Fruit fly (Drosophila melanogaster) whole organism, embryonic: ENCODE results near the gene Mkp3.
A peak's percentile ranks its signal among the peaks of the same experiment; 100 is the strongest.

ENCODE experiments used
- Bgb ChIP-seq: fragments of 200-800 bp; sonication (Bioruptor generic); IDR thresholded peaks from 2 replicates; pipeline ENCODE4 v1.3.6; 2022; ENCODE audit warnings: missing biosample characterization, missing genetic modification characterization; ENCODE audit not compliant: partially characterized antibody
- CG10147 ChIP-seq: fragments of 200-800 bp; sonication (Bioruptor generic); optimal IDR thresholded peaks from 2 replicates; lab custom pipeline; 2019; ENCODE audit warnings: missing biosample characterization, mild to moderate bottlenecking, missing genetic modification characterization, moderate library complexity
- CG10366 ChIP-seq: fragments of 200-800 bp; sonication (Bioruptor generic); IDR thresholded peaks from 2 replicates; pipeline ENCODE4 v1.3.6; 2022; ENCODE audit warnings: missing biosample characterization, missing genetic modification characterization
- CG10543 ChIP-seq: fragments of 200-800 bp; sonication (Bioruptor generic); optimal IDR thresholded peaks from 3 replicates; lab custom pipeline; 2017; ENCODE audit warnings: missing biosample characterization, mild to moderate bottlenecking, missing genetic modification characterization, moderate library complexity
- CG11456 ChIP-seq: fragments of 200-800 bp; sonication (Bioruptor generic); IDR thresholded peaks from 3 replicates; pipeline ENCODE4 v1.3.6; 2022; ENCODE audit warnings: missing biosample characterization, missing genetic modification characterization
- CG11560 ChIP-seq: fragments of 200-800 bp; sonication (Bioruptor generic); IDR thresholded peaks from 3 replicates; pipeline ENCODE4 v1.3.6; 2022; ENCODE audit warnings: missing biosample characterization, missing genetic modification characterization
- CG11695 ChIP-seq: fragments of 200-800 bp; sonication (Bioruptor generic); IDR thresholded peaks from 3 replicates; pipeline ENCODE4 v1.3.6; 2022; ENCODE audit warnings: missing biosample characterization, missing genetic modification characterization
- CG14050 ChIP-seq: fragments of 200-800 bp; sonication (Bioruptor generic); IDR thresholded peaks from 3 replicates; pipeline ENCODE4 v1.3.6; 2022; ENCODE audit warnings: missing biosample characterization, missing genetic modification characterization
- CG15514 ChIP-seq: fragments of 200-800 bp; sonication (Bioruptor generic); optimal IDR thresholded peaks from 3 replicates; lab custom pipeline; 2017; ENCODE audit warnings: missing biosample characterization, missing genetic modification characterization, mild to moderate bottlenecking, moderate library complexity, missing genetic modification reagents
- CG16779 ChIP-seq: fragments of 200-800 bp; sonication (Bioruptor generic); IDR thresholded peaks from 2 replicates; pipeline ENCODE4 v1.3.6; 2022; ENCODE audit warnings: missing biosample characterization, missing genetic modification characterization
- CG2712 ChIP-seq: fragments of 200-800 bp; optimal IDR thresholded peaks from 3 replicates; lab custom pipeline; 2019; ENCODE audit warnings: missing biosample characterization, mild to moderate bottlenecking, missing genetic modification characterization, moderate library complexity
- CG30403 ChIP-seq: fragments of 200-800 bp; sonication (Bioruptor generic); optimal IDR thresholded peaks from 3 replicates; lab custom pipeline; 2016; ENCODE audit warnings: missing biosample characterization, missing genetic modification characterization
- CG31388 ChIP-seq: fragments of 200-800 bp; sonication (Bioruptor generic); optimal IDR thresholded peaks from 2 replicates; lab custom pipeline; 2016; ENCODE audit warnings: missing biosample characterization, missing genetic modification characterization
- CG32767 ChIP-seq: fragments of 200-800 bp; sonication (Bioruptor generic); IDR thresholded peaks from 2 replicates; pipeline ENCODE4 v1.3.6; 2022; ENCODE audit warnings: missing biosample characterization, missing genetic modification characterization
- CG4328 ChIP-seq: fragments of 200-800 bp; sonication (Bioruptor generic); optimal IDR thresholded peaks from 3 replicates; lab custom pipeline; 2017; ENCODE audit warnings: missing biosample characterization, missing genetic modification reagents, missing genetic modification characterization
- CG5953 ChIP-seq: fragments of 200-800 bp; sonication (Bioruptor generic); IDR thresholded peaks from 2 replicates; pipeline ENCODE4 v1.3.6; 2022; ENCODE audit warnings: missing biosample characterization, missing genetic modification characterization
- CG6854 ChIP-seq: fragments of 200-800 bp; sonication (Bioruptor generic); optimal IDR thresholded peaks from 3 replicates; lab custom pipeline; 2017; ENCODE audit warnings: missing biosample characterization, mild to moderate bottlenecking, missing genetic modification characterization
- CG7271 ChIP-seq: fragments of 200-800 bp; sonication (Bioruptor generic); optimal IDR thresholded peaks from 2 replicates; lab custom pipeline; 2018; ENCODE audit warnings: missing biosample characterization, mild to moderate bottlenecking, missing genetic modification characterization, moderate library complexity
- CG7357 ChIP-seq: fragments of 200-800 bp; sonication (Bioruptor generic); IDR thresholded peaks from 3 replicates; pipeline ENCODE4 v1.3.6; 2022; ENCODE audit warnings: missing biosample characterization, missing genetic modification characterization
- CG7372 ChIP-seq: fragments of 200-800 bp; sonication (Bioruptor generic); IDR thresholded peaks from 2 replicates; pipeline ENCODE4 v1.3.6; 2022; ENCODE audit warnings: missing biosample characterization, missing genetic modification characterization
- CG7963 ChIP-seq: fragments of 200-800 bp; sonication (Bioruptor generic); IDR thresholded peaks from 3 replicates; pipeline ENCODE4 v1.3.6; 2022; ENCODE audit warnings: missing biosample characterization, missing genetic modification characterization; ENCODE audit not compliant: partially characterized antibody
- D ChIP-seq, 2 experiments: fragments of 200-800 bp in 1 of 2; fragments of >200 bp in 1 of 2; sonication (Bioruptor generic) in 1 of 2; optimal IDR thresholded peaks; 2 replicates in 1 of 2; 3 replicates in 1 of 2; lab custom pipeline; 2017; ENCODE audit warnings: mild to moderate bottlenecking in 1 of 2, missing biosample characterization in 1 of 2, missing genetic modification characterization in 1 of 2, missing genetic modification reagents in 1 of 2
- Dek ChIP-seq: fragments of 200-800 bp; sonication (Bioruptor generic); optimal IDR thresholded peaks from 3 replicates; lab custom pipeline; 2019; ENCODE audit warnings: missing biosample characterization, mild to moderate bottlenecking, missing genetic modification characterization, moderate library complexity
- Dfd ChIP-seq, 2 experiments: fragments of >200 bp; optimal IDR thresholded peaks; 2 replicates each; lab custom pipeline; 2017; ENCODE audit warnings: missing biosample characterization in 2 of 2, missing genetic modification characterization in 2 of 2
- Dip2 ChIP-seq: fragments of 200-800 bp; sonication (Bioruptor generic); IDR thresholded peaks from 2 replicates; pipeline ENCODE4 v1.3.6; 2022; ENCODE audit warnings: missing biosample characterization, missing genetic modification characterization
- Lpt ChIP-seq: fragments of >200 bp; optimal IDR thresholded peaks from 2 replicates; lab custom pipeline; 2018; ENCODE audit warnings: missing biosample characterization, missing genetic modification characterization
- Opbp ChIP-seq: fragments of 200-800 bp; sonication (Bioruptor generic); IDR thresholded peaks from 3 replicates; pipeline ENCODE4 v1.3.6; 2022; ENCODE audit warnings: missing biosample characterization, missing genetic modification characterization; ENCODE audit not compliant: partially characterized antibody
- Poxn ChIP-seq: fragments of 200-800 bp; sonication (Bioruptor generic); IDR thresholded peaks from 2 replicates; pipeline ENCODE4 v1.3.6; 2022; ENCODE audit warnings: missing biosample characterization, missing genetic modification characterization
- Sry-δ ChIP-seq: fragments of 200-800 bp; sonication (Bioruptor generic); optimal IDR thresholded peaks from 2 replicates; lab custom pipeline; 2016; ENCODE audit warnings: missing biosample characterization, missing genetic modification characterization
- abd-A ChIP-seq: fragments of 200-800 bp; sonication (Bioruptor generic); optimal IDR thresholded peaks from 3 replicates; lab custom pipeline; 2019; ENCODE audit warnings: missing biosample characterization, mild to moderate bottlenecking, missing genetic modification characterization, moderate library complexity
- ac ChIP-seq: fragments of 200-800 bp; sonication (Bioruptor generic); optimal IDR thresholded peaks from 3 replicates; lab custom pipeline; 2017; ENCODE audit warnings: missing biosample characterization, mild to moderate bottlenecking, missing genetic modification characterization
- amos ChIP-seq: fragments of 200-800 bp; sonication (Bioruptor generic); IDR thresholded peaks from 2 replicates; pipeline ENCODE4 v1.3.6; 2022; ENCODE audit warnings: missing biosample characterization, missing genetic modification characterization; ENCODE audit not compliant: partially characterized antibody
- az2 ChIP-seq: fragments of 200-800 bp; sonication (Bioruptor generic); optimal IDR thresholded peaks from 3 replicates; lab custom pipeline; 2016; ENCODE audit warnings: missing biosample characterization, missing genetic modification characterization
- br ChIP-seq: fragments of >200 bp; optimal IDR thresholded peaks from 2 replicates; lab custom pipeline; 2017
- cg ChIP-seq: fragments of 200-800 bp; sonication (Bioruptor generic); optimal IDR thresholded peaks from 3 replicates; lab custom pipeline; 2019; ENCODE audit warnings: missing biosample characterization, mild to moderate bottlenecking, missing genetic modification characterization, moderate library complexity
- corto ChIP-seq: fragments of 200-800 bp; sonication (Bioruptor generic); optimal IDR thresholded peaks from 2 replicates; lab custom pipeline; 2016; ENCODE audit warnings: missing biosample characterization, mild to moderate bottlenecking, missing genetic modification characterization, moderate library complexity
- eyg ChIP-seq: fragments of 200-800 bp; sonication (Bioruptor generic); optimal IDR thresholded peaks from 3 replicates; lab custom pipeline; 2016; ENCODE audit warnings: missing biosample characterization, missing genetic modification characterization
- grn ChIP-seq: fragments of 200-800 bp; sonication (Bioruptor generic); optimal IDR thresholded peaks from 3 replicates; lab custom pipeline; 2017; ENCODE audit warnings: missing biosample characterization, missing genetic modification characterization
- h ChIP-seq: fragments of >200 bp; optimal IDR thresholded peaks from 2 replicates; lab custom pipeline; 2017
- inv ChIP-seq: fragments of 200-800 bp; sonication (Bioruptor generic); IDR thresholded peaks from 2 replicates; pipeline ENCODE4 v1.3.6; 2022; ENCODE audit warnings: missing biosample characterization, missing genetic modification characterization; ENCODE audit not compliant: partially characterized antibody
- klu ChIP-seq: fragments of 200-800 bp; sonication (Bioruptor generic); IDR thresholded peaks from 2 replicates; pipeline ENCODE4 v1.3.6; 2022; ENCODE audit warnings: missing biosample characterization, missing genetic modification characterization
- maf-S ChIP-seq: fragments of 200-800 bp; sonication (Bioruptor generic); optimal IDR thresholded peaks from 2 replicates; lab custom pipeline; 2016; ENCODE audit warnings: missing biosample characterization, missing genetic modification characterization
- nom ChIP-seq: fragments of 200-800 bp; sonication (Bioruptor generic); optimal IDR thresholded peaks from 2 replicates; lab custom pipeline; 2017; ENCODE audit warnings: missing biosample characterization, missing genetic modification characterization, mild to moderate bottlenecking, moderate library complexity, missing genetic modification reagents
- org-1 ChIP-seq: fragments of 200-800 bp; sonication (Bioruptor generic); optimal IDR thresholded peaks from 2 replicates; lab custom pipeline; 2017; ENCODE audit warnings: missing biosample characterization, missing genetic modification characterization
- shn ChIP-seq: fragments of 200-800 bp; sonication (Bioruptor generic); optimal IDR thresholded peaks from 3 replicates; lab custom pipeline; 2016; ENCODE audit warnings: missing biosample characterization, missing genetic modification characterization
- sisA ChIP-seq: fragments of 200-800 bp; sonication (Bioruptor generic); IDR thresholded peaks from 2 replicates; pipeline ENCODE4 v1.3.6; 2022; ENCODE audit warnings: missing biosample characterization, missing genetic modification characterization
- slou ChIP-seq: fragments of 200-800 bp; sonication (Bioruptor generic); optimal IDR thresholded peaks from 3 replicates; lab custom pipeline; 2016; ENCODE audit warnings: missing biosample characterization, missing genetic modification characterization
- sr ChIP-seq: fragments of 200-800 bp; sonication (Bioruptor generic); IDR thresholded peaks from 3 replicates; pipeline ENCODE4 v1.3.6; 2022; ENCODE audit warnings: missing biosample characterization, missing genetic modification characterization
- trem ChIP-seq: fragments of 200-800 bp; optimal IDR thresholded peaks from 3 replicates; lab custom pipeline; 2019; ENCODE audit warnings: missing biosample characterization, mild to moderate bottlenecking, missing genetic modification characterization, moderate library complexity
- twi ChIP-seq: fragments of 200-800 bp; optimal IDR thresholded peaks from 2 replicates; lab custom pipeline; 2019; ENCODE audit warnings: missing biosample characterization, mild to moderate bottlenecking, missing genetic modification characterization, moderate library complexity

Mkp3 gene

dm6 chr3L:19091423-19092124, 5.3 kb upstream of the Mkp3 start (continued):
- TF ChIP-seq org-1 (GFP tag; lab: Kevin White, UChicago) (no peak), br (lab: Kevin White, UChicago) (no peak), CG11695 (no peak; the same call in 2 of the 3 replicates), inv (no peak), CG15514 (GFP tag; lab: Kevin White, UChicago) (peak; percentile 23), CG4328 (GFP tag; lab: Kevin White, UChicago) (peak; percentile 37), Sry-δ (GFP tag; lab: Kevin White, UChicago) (no peak), eyg (no peak), corto (GFP tag; lab: Kevin White, UChicago) (no peak), CG5953 (GFP tag; lab: Robert Waterston, UW) (peak; percentile 40; the same call in 1 of the 2 replicates), CG32767 (GFP tag; lab: Robert Waterston, UW) (peak; percentile 85), CG6854 (GFP tag; lab: Kevin White, UChicago) (peak; percentile 54), shn (no peak), klu (GFP tag; lab: Robert Waterston, UW) (peak; percentile 29; the same call in 1 of the 2 replicates), CG11560 (tag; lab: Robert Waterston, UW) (no peak), CG7372 (GFP tag; lab: Robert Waterston, UW) (no peak), Dip2 (GFP tag; lab: Robert Waterston, UW) (no peak), CG10543 (GFP tag; lab: Kevin White, UChicago) (peak; percentile 87), CG2712 (tag; lab: Kevin White, UChicago) (no peak), trem (tag; lab: Kevin White, UChicago) (no peak), CG11456 (GFP tag; lab: Robert Waterston, UW) (no peak), CG16779 (GFP tag; lab: Robert Waterston, UW) (0 out of 2 replicates have a peak, but pooled peaks have one; percentile 36), grn (GFP tag; lab: Kevin White, UChicago) (peak; percentile 81), Dek (tag; lab: Kevin White, UChicago) (no peak), Lpt (GFP tag; lab: Kevin White, UChicago) (no peak), twi (tag; lab: Kevin White, UChicago) (peak; percentile 7), slou (no peak), maf-S (GFP tag; lab: Kevin White, UChicago) (no peak), Dfd (GFP tag; optimal IDR thresholded peaks at IDR 0.05; lab: Kevin White, UChicago) (peak in 1 of 2 experiments; percentile 18), CG30403 (GFP tag; lab: Kevin White, UChicago) (no peak), CG7963 (GFP tag; lab: Robert Waterston, UW) (no peak), sisA (GFP tag; lab: Robert Waterston, UW) (no peak), CG14050 (no peak), CG10366 (GFP tag; lab: Robert Waterston, UW) (no peak), h (lab: Kevin White, UChicago) (no peak), CG7357 (GFP tag; lab: Robert Waterston, UW) (no peak), az2 (GFP tag; lab: Kevin White, UChicago) (no peak), cg (GFP tag; lab: Kevin White, UChicago) (peak; percentile 85), CG7271 (tag; lab: Kevin White, UChicago) (no peak), CG31388 (no peak), Opbp (GFP tag; lab: Robert Waterston, UW) (0 out of 3 replicates have a peak, but pooled peaks have one; percentile 41), nom (GFP tag; lab: Kevin White, UChicago) (peak; percentile 57), abd-A (tag; lab: Kevin White, UChicago) (peak; percentile 99), Bgb (GFP tag; lab: Robert Waterston, UW) (peak; percentile 27; the same call in 1 of the 2 replicates), sr (GFP tag; lab: Robert Waterston, UW) (peak; percentile 98), CG10147 (peak; percentile 11), ac (GFP tag; lab: Kevin White, UChicago) (no peak), D (optimal IDR thresholded peaks at IDR 0.05; lab: Kevin White, UChicago) (no peak), D (GFP tag; optimal IDR thresholded peaks at IDR 0.05; lab: Kevin White, UChicago) (no peak), amos (GFP tag; lab: Robert Waterston, UW) (peak; percentile 27; the same call in 1 of the 2 replicates), Poxn (GFP tag; lab: Robert Waterston, UW) (no peak)
